Fruit fly (Drosophila melanogaster) whole organism, embryonic: Measurements from ENCODE around the gene CG11970.
A peak's percentile ranks its signal among the peaks of the same experiment; 100 is the strongest.

Experiments used
- Adf1 ChIP-seq: fragments of 200-800 bp; sonication (Bioruptor generic); IDR thresholded peaks from 2 replicates; pipeline ENCODE4 v1.3.6; 2022; ENCODE audit warnings: missing biosample characterization, missing genetic modification characterization
- Aef1 ChIP-seq: fragments of 200-800 bp; sonication (Bioruptor generic); IDR thresholded peaks from 3 replicates; pipeline ENCODE4 v1.3.6; 2022; ENCODE audit warnings: missing biosample characterization, missing genetic modification characterization
- Atf3 ChIP-seq: fragments of 200-800 bp; sonication (Bioruptor generic); optimal IDR thresholded peaks from 3 replicates; lab custom pipeline; 2016; ENCODE audit warnings: missing biosample characterization, missing genetic modification characterization
- Atf6 ChIP-seq: fragments of 200-800 bp; sonication (Bioruptor generic); IDR thresholded peaks from 2 replicates; pipeline ENCODE4 v1.3.6; 2022; ENCODE audit warnings: missing biosample characterization, missing genetic modification characterization
- CG10147 ChIP-seq: fragments of 200-800 bp; sonication (Bioruptor generic); optimal IDR thresholded peaks from 2 replicates; lab custom pipeline; 2019; ENCODE audit warnings: missing biosample characterization, mild to moderate bottlenecking, missing genetic modification characterization, moderate library complexity
- CG10366 ChIP-seq: fragments of 200-800 bp; sonication (Bioruptor generic); IDR thresholded peaks from 2 replicates; pipeline ENCODE4 v1.3.6; 2022; ENCODE audit warnings: missing biosample characterization, missing genetic modification characterization
- CG11247 ChIP-seq: fragments of 200-800 bp; sonication (Bioruptor generic); IDR thresholded peaks from 2 replicates; pipeline ENCODE4 v1.3.6; 2022; ENCODE audit warnings: missing biosample characterization, missing genetic modification characterization
- CG12155 ChIP-seq: fragments of 200-800 bp; sonication (Bioruptor generic); optimal IDR thresholded peaks from 3 replicates; lab custom pipeline; 2016; ENCODE audit warnings: missing biosample characterization, missing genetic modification characterization
- CG13775 ChIP-seq: fragments of 200-800 bp; sonication (Bioruptor generic); optimal IDR thresholded peaks from 3 replicates; lab custom pipeline; 2017; ENCODE audit warnings: missing biosample characterization, mild to moderate bottlenecking, missing genetic modification characterization
- CG14014 ChIP-seq: fragments of 200-800 bp; sonication (Bioruptor generic); IDR thresholded peaks from 2 replicates; pipeline ENCODE4 v1.3.6; 2022; ENCODE audit warnings: missing biosample characterization, missing genetic modification characterization
- CG15011 ChIP-seq: fragments of 200-800 bp; sonication (Bioruptor generic); optimal IDR thresholded peaks from 3 replicates; lab custom pipeline; 2018; ENCODE audit warnings: missing biosample characterization, mild to moderate bottlenecking, missing genetic modification characterization
- CG15514 ChIP-seq: fragments of 200-800 bp; sonication (Bioruptor generic); optimal IDR thresholded peaks from 3 replicates; lab custom pipeline; 2017; ENCODE audit warnings: missing biosample characterization, missing genetic modification characterization, mild to moderate bottlenecking, moderate library complexity, missing genetic modification reagents
- CG16813 ChIP-seq: fragments of 200-800 bp; sonication (Bioruptor generic); IDR thresholded peaks from 3 replicates; pipeline ENCODE4 v1.3.6; 2022; ENCODE audit warnings: missing biosample characterization, missing genetic modification characterization; ENCODE audit not compliant: partially characterized antibody
- CG17359 ChIP-seq: fragments of 200-800 bp; sonication (Bioruptor generic); optimal IDR thresholded peaks from 3 replicates; lab custom pipeline; 2018; ENCODE audit warnings: missing biosample characterization, mild to moderate bottlenecking, missing genetic modification characterization, moderate library complexity
- CG17829 ChIP-seq: fragments of 200-800 bp; optimal IDR thresholded peaks from 2 replicates; lab custom pipeline; 2019; ENCODE audit warnings: missing biosample characterization, mild to moderate bottlenecking, missing genetic modification characterization, moderate library complexity
- CG2120 ChIP-seq: fragments of 200-800 bp; sonication (Bioruptor generic); optimal IDR thresholded peaks from 3 replicates; lab custom pipeline; 2016; ENCODE audit warnings: missing biosample characterization, missing genetic modification characterization
- CG2678 ChIP-seq: fragments of 200-800 bp; sonication (Bioruptor generic); optimal IDR thresholded peaks from 3 replicates; lab custom pipeline; 2019; ENCODE audit warnings: missing biosample characterization, mild to moderate bottlenecking, missing genetic modification characterization, moderate library complexity
- CG30020 ChIP-seq: fragments of 200-800 bp; optimal IDR thresholded peaks from 2 replicates; lab custom pipeline; 2019; ENCODE audit warnings: missing biosample characterization, mild to moderate bottlenecking, missing genetic modification characterization, moderate library complexity
- CG34376 ChIP-seq: fragments of 200-800 bp; sonication (Bioruptor generic); optimal IDR thresholded peaks from 2 replicates; lab custom pipeline; 2018; ENCODE audit warnings: missing biosample characterization, mild to moderate bottlenecking, missing genetic modification characterization
- CG42726 ChIP-seq: fragments of 200-800 bp; sonication (Bioruptor generic); IDR thresholded peaks from 2 replicates; pipeline ENCODE4 v1.3.6; 2022; ENCODE audit warnings: missing biosample characterization, missing genetic modification characterization; ENCODE audit not compliant: partially characterized antibody
- CG4820 ChIP-seq: fragments of 200-800 bp; sonication (Bioruptor generic); optimal IDR thresholded peaks from 3 replicates; lab custom pipeline; 2016; ENCODE audit warnings: missing biosample characterization, missing genetic modification characterization
- CG6683 ChIP-seq: fragments of 200-800 bp; sonication (Bioruptor generic); optimal IDR thresholded peaks from 2 replicates; lab custom pipeline; 2017; ENCODE audit warnings: missing biosample characterization, mild to moderate bottlenecking, missing genetic modification characterization, missing genetic modification reagents
- CG7786 ChIP-seq: fragments of 200-800 bp; sonication (Bioruptor generic); optimal IDR thresholded peaks from 2 replicates; lab custom pipeline; 2016; ENCODE audit warnings: missing biosample characterization, missing genetic modification characterization
- CG8281 ChIP-seq: fragments of 200-800 bp; sonication (Bioruptor generic); optimal IDR thresholded peaks from 2 replicates; lab custom pipeline; 2018; ENCODE audit warnings: missing biosample characterization, mild to moderate bottlenecking, missing genetic modification characterization, moderate library complexity
- CG9727 ChIP-seq: fragments of 200-800 bp; sonication (Bioruptor generic); optimal IDR thresholded peaks from 3 replicates; lab custom pipeline; 2017; ENCODE audit warnings: missing biosample characterization, mild to moderate bottlenecking, missing genetic modification characterization
- CG9797 ChIP-seq: fragments of 200-800 bp; sonication (Bioruptor generic); optimal IDR thresholded peaks from 3 replicates; lab custom pipeline; 2018; ENCODE audit warnings: missing biosample characterization, mild to moderate bottlenecking, missing genetic modification characterization
- CHES-1-like ChIP-seq: fragments of 200-800 bp; sonication (Bioruptor generic); optimal IDR thresholded peaks from 2 replicates; lab custom pipeline; 2016; ENCODE audit warnings: missing biosample characterization, missing genetic modification characterization
- Dp ChIP-seq: fragments of 200-800 bp; sonication (Bioruptor generic); optimal IDR thresholded peaks from 2 replicates; lab custom pipeline; 2018; ENCODE audit warnings: missing biosample characterization, mild to moderate bottlenecking, missing genetic modification characterization, moderate library complexity
- HLH4C ChIP-seq: fragments of 200-800 bp; sonication (Bioruptor generic); IDR thresholded peaks from 3 replicates; pipeline ENCODE4 v1.3.6; 2022; ENCODE audit warnings: missing biosample characterization, missing genetic modification characterization; ENCODE audit not compliant: partially characterized antibody
- Lhr ChIP-seq: fragments of 200-800 bp; sonication (Bioruptor generic); optimal IDR thresholded peaks from 3 replicates; lab custom pipeline; 2017; ENCODE audit warnings: mild to moderate bottlenecking, missing biosample characterization, missing genetic modification reagents, missing genetic modification characterization
- MBD-R2 ChIP-seq: fragments of 200-800 bp; sonication (Bioruptor generic); IDR thresholded peaks from 2 replicates; pipeline ENCODE4 v1.3.6; 2022; ENCODE audit warnings: missing biosample characterization, missing genetic modification characterization
- MESR4 ChIP-seq: fragments of 200-800 bp; sonication (Bioruptor generic); optimal IDR thresholded peaks from 2 replicates; lab custom pipeline; 2018; ENCODE audit warnings: missing biosample characterization, mild to moderate bottlenecking, missing genetic modification characterization, moderate library complexity
- Max ChIP-seq: fragments of 200-800 bp; sonication (Bioruptor generic); optimal IDR thresholded peaks from 2 replicates; lab custom pipeline; 2016; ENCODE audit warnings: missing biosample characterization, mild to moderate bottlenecking, missing genetic modification characterization
- Myb ChIP-seq: fragments of 200-800 bp; sonication (Bioruptor generic); optimal IDR thresholded peaks from 2 replicates; lab custom pipeline; 2016; ENCODE audit warnings: missing biosample characterization, missing genetic modification characterization
- Oaz ChIP-seq: fragments of 200-800 bp; sonication (Bioruptor generic); IDR thresholded peaks from 2 replicates; pipeline ENCODE4 v1.3.6; 2022; ENCODE audit warnings: missing biosample characterization, missing genetic modification characterization
- Poxn ChIP-seq: fragments of 200-800 bp; sonication (Bioruptor generic); IDR thresholded peaks from 2 replicates; pipeline ENCODE4 v1.3.6; 2022; ENCODE audit warnings: missing biosample characterization, missing genetic modification characterization
- Rfx ChIP-seq: fragments of 200-800 bp; sonication (Bioruptor generic); IDR thresholded peaks from 2 replicates; pipeline ENCODE4 v1.3.6; 2022; ENCODE audit warnings: missing biosample characterization, missing genetic modification characterization
- Sox100B ChIP-seq: fragments of 200-800 bp; sonication (Bioruptor generic); optimal IDR thresholded peaks from 3 replicates; lab custom pipeline; 2018; ENCODE audit warnings: missing biosample characterization, mild to moderate bottlenecking, missing genetic modification characterization
- ash1 ChIP-seq: fragments of 200-800 bp; sonication (Bioruptor generic); optimal IDR thresholded peaks from 2 replicates; lab custom pipeline; 2018; ENCODE audit warnings: missing biosample characterization, mild to moderate bottlenecking, missing genetic modification characterization
- chinmo ChIP-seq: fragments of 200-800 bp; sonication (Bioruptor generic); IDR thresholded peaks from 4 replicates; pipeline ENCODE4 v1.3.6; 2022; ENCODE audit warnings: missing biosample characterization, missing genetic modification characterization; ENCODE audit not compliant: partially characterized antibody
- chm ChIP-seq: fragments of 200-800 bp; sonication (Bioruptor generic); IDR thresholded peaks from 2 replicates; pipeline ENCODE4 v1.3.6; 2022; ENCODE audit warnings: missing biosample characterization, missing genetic modification characterization
- exex ChIP-seq: fragments of 200-800 bp; sonication (Bioruptor generic); optimal IDR thresholded peaks from 4 replicates; lab custom pipeline; 2018; ENCODE audit warnings: missing biosample characterization, mild to moderate bottlenecking, missing genetic modification characterization, moderate library complexity
- ind ChIP-seq: fragments of 200-800 bp; sonication (Bioruptor generic); optimal IDR thresholded peaks from 3 replicates; lab custom pipeline; 2016; ENCODE audit warnings: missing biosample characterization, missing genetic modification characterization
- kni ChIP-seq: fragments of 200-800 bp; sonication (Bioruptor generic); optimal IDR thresholded peaks from 3 replicates; lab custom pipeline; 2017; ENCODE audit warnings: mild to moderate bottlenecking, missing biosample characterization, missing genetic modification reagents, missing genetic modification characterization
- nau ChIP-seq: fragments of 200-800 bp; sonication (Bioruptor generic); optimal IDR thresholded peaks from 3 replicates; lab custom pipeline; 2017; ENCODE audit warnings: missing biosample characterization, mild to moderate bottlenecking, missing genetic modification characterization, missing genetic modification reagents
- p53 ChIP-seq: fragments of 200-800 bp; sonication (Bioruptor generic); optimal IDR thresholded peaks from 2 replicates; lab custom pipeline; 2016; ENCODE audit warnings: missing biosample characterization, missing genetic modification characterization
- schlank ChIP-seq: fragments of 200-800 bp; sonication (Bioruptor generic); optimal IDR thresholded peaks from 2 replicates; lab custom pipeline; 2018; ENCODE audit warnings: missing biosample characterization, mild to moderate bottlenecking, missing genetic modification characterization
- unc-4 ChIP-seq: fragments of 200-800 bp; sonication (Bioruptor generic); IDR thresholded peaks from 2 replicates; pipeline ENCODE4 v1.3.6; 2022; ENCODE audit warnings: missing biosample characterization, missing genetic modification characterization; ENCODE audit not compliant: partially characterized antibody
- vfl ChIP-seq: fragments of 200-800 bp; sonication (Bioruptor generic); optimal IDR thresholded peaks from 2 replicates; lab custom pipeline; 2016; ENCODE audit warnings: missing biosample characterization, missing genetic modification characterization
- zfh1 ChIP-seq: fragments of 200-800 bp; sonication (Bioruptor generic); IDR thresholded peaks from 3 replicates; pipeline ENCODE4 v1.3.6; 2022; ENCODE audit warnings: missing biosample characterization, missing genetic modification characterization

CG11970 gene

DNA sequence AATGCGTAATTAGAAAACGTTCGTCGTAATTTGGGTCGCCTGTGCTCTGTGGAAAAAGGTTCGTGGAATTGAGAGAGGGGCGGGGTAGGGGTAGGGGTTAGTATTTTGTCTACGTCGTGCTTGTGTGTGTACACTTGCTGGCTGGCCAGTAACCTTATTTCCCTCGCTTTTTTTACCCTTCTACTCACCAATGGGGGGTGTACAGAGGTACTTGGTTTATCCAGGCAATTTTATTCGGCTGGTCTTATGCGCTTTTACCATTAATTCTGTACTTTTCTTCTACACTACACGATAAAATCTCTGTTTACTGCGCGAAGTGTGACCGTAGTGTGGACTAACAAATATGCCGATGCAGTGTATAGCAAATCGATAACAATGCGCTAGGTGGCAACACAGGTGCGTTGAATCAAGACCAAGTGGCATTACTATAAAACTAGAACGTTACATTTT, 35.2 kb downstream of the CG11970 start, which contains the start of gene tgo (continued):
- TF ChIP-seq Myb (GFP tag; lab: Kevin White, UChicago) (peak; percentile 98), exex (tag; lab: Kevin White, UChicago) (no peak), CG2120 (peak; percentile 4), CG9727 (GFP tag; lab: Kevin White, UChicago) (peak; percentile 9), CG13775 (GFP tag; lab: Kevin White, UChicago) (no peak), CG17359 (tag; lab: Kevin White, UChicago) (peak; percentile 11), Sox100B (no peak), CG7786 (GFP tag; lab: Kevin White, UChicago) (no peak), unc-4 (GFP tag; lab: Robert Waterston, UW) (peak; percentile 59; the same call in 1 of the 2 replicates), CG34376 (GFP tag; lab: Kevin White, UChicago) (peak; percentile 62), Aef1 (GFP tag; lab: Robert Waterston, UW) (no peak), nau (GFP tag; lab: Kevin White, UChicago) (no peak), MBD-R2 (GFP tag; lab: Robert Waterston, UW) (peak; percentile 48), CG16813 (GFP tag; lab: Robert Waterston, UW) (peak; percentile 11; the same call in 1 of the 3 replicates), CG15011 (no peak), Dp (GFP tag; lab: Kevin White, UChicago) (peak; percentile 61), Lhr (GFP tag; lab: Kevin White, UChicago) (peak; percentile 79), chm (GFP tag; lab: Robert Waterston, UW) (no peak), CHES-1-like (peak; percentile 64), p53 (GFP tag; lab: Kevin White, UChicago) (no peak), CG12155 (GFP tag; lab: Kevin White, UChicago) (peak; percentile 3), Atf3 (GFP tag; lab: Kevin White, UChicago) (no peak), vfl (GFP tag; lab: Kevin White, UChicago) (no peak), Poxn (GFP tag; lab: Robert Waterston, UW) (no peak), CG42726 (GFP tag; lab: Robert Waterston, UW) (no peak), CG11247 (GFP tag; lab: Robert Waterston, UW) (no peak), CG8281 (tag; lab: Kevin White, UChicago) (no peak), zfh1 (GFP tag; lab: Robert Waterston, UW) (0 out of 3 replicates have a peak, but pooled peaks have one; percentile 22), CG15514 (GFP tag; lab: Kevin White, UChicago) (peak; percentile 75), chinmo (0 out of 4 replicates have a peak, but pooled peaks have one; percentile 67), ash1 (GFP tag; lab: Kevin White, UChicago) (no peak), CG6683 (no peak), CG30020 (peak; percentile 43), Rfx (GFP tag; lab: Robert Waterston, UW) (peak; percentile 34; the same call in 1 of the 2 replicates), CG10366 (GFP tag; lab: Robert Waterston, UW) (no peak), CG2678 (tag; lab: Kevin White, UChicago) (no peak), ind (GFP tag; lab: Kevin White, UChicago) (no peak), CG10147 (GFP tag; lab: Kevin White, UChicago) (no peak), Oaz (GFP tag; lab: Robert Waterston, UW) (no peak), kni (peak; percentile 72), HLH4C (GFP tag; lab: Robert Waterston, UW) (peak; percentile 46), Atf6 (GFP tag; lab: Robert Waterston, UW) (no peak), Max (no peak), Adf1 (GFP tag; lab: Robert Waterston, UW) (peak; percentile 24; the same call in 1 of the 2 replicates), MESR4 (GFP tag; lab: Kevin White, UChicago) (peak; percentile 96), CG9797 (peak; percentile 94), schlank (tag; lab: Kevin White, UChicago) (no peak), CG4820 (GFP tag; lab: Kevin White, UChicago) (no peak), CG14014 (GFP tag; lab: Robert Waterston, UW) (no peak), CG17829 (tag; lab: Kevin White, UChicago) (peak; percentile 45)
